Fruit fly (Drosophila melanogaster): ENCODE results near the gene CG42688.

The CG42688 gene

DNA sequence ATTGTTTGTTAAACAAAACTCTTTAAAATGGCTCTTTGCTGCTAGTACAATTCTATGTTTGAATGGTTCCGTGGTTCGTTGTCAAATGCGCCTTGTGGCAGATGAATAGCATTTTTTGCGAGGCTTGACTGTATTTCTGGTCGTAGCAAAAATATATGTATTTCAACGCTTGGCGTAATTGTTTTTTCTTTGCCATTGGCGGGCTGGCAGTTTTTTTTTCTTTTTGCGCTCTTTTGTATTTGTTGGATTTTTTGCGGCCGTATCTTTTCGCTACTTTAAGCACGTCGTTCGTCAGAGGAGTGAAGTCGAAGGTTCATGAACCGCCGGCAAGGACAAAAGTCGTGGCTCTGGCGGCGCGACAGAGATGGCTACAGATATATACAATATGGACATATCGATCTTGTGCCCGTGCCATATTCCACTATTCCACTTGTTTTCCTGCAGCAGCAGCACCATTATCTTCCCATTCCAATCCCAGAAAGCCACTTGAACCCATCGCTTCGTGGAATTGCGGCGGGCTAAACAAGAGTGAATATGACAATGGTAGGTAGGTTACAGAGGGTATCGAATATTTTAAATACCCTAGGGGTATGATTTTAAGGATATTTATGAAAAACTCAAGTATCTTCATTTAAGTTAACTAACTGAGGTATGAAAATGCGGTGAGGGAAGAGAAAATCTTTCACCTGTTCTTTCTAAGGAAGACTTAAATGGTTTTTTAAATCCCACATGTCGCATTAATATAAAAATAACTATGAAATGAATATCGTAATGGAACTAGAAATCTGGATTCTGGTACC lies 26.5 kb downstream of the CG42688 start:
- TF ChIP-seq Sin3A (optimal IDR thresholded peaks at IDR 0.05) (no peak), insv (optimal IDR thresholded peaks at IDR 0.05) (no peak), psq (optimal IDR thresholded peaks at IDR 0.05) (no peak)

DNA sequence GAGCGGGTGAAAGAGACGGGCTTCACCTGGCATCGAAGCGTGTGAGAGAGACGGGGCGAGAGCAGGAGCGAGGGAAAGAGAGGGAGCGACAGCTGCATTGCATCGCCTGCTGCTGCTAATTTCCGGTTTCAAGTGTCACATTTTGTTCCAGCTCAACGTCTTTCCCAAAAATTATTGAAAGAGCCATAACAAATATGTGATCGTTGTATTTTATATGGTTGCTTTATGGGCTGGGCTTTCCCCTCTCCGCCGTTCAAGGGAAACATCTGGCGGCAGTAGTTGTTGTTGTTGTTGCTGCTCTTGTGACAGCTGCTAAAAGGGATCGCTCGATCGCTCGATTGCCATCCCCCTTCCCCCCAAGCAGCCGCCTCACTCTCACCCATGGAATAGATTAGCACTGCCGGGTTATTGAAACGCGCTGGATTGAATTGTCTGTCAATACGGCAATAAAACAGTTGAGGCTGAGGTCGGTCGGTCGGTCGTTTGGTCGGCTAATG lies 27.7 kb downstream of the CG42688 start:
- TF ChIP-seq h (optimal IDR thresholded peaks at IDR 0.05) (no peak), insv (optimal IDR thresholded peaks at IDR 0.05) (no peak), psq (optimal IDR thresholded peaks at IDR 0.05) (no peak), Sin3A (optimal IDR thresholded peaks at IDR 0.05) (no peak)

DNA sequence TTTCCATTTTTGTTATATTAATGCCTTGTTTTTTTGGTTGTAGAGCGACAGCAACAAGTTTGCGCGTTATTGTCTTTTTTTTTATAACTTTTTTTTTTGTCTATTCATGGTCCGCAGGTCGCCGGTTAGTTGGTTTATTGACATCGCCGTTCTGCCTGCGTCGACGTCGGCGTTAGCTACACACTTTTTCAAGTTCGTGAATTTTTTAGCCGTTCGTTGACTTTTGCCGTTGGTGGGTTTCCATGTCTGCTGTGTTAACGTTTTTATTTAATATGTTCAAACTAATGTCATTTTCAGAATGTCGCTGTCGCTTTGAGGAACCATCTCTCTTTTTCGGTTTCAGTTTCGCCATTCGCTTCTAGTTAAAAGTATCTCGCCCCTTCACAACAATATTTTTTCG lies 36.0 kb downstream of the CG42688 start:
- no peak for TF ChIP-seq h (optimal IDR thresholded peaks at IDR 0.05)
- TF ChIP-seq Myc (optimal IDR thresholded peaks at IDR 0.05) = no peak
- no peak for TF ChIP-seq ttk (optimal IDR thresholded peaks at IDR 0.05)
- TF ChIP-seq insv (optimal IDR thresholded peaks at IDR 0.05) = no peak
- TF ChIP-seq Sin3A (optimal IDR thresholded peaks at IDR 0.05) = no peak
- no peak for TF ChIP-seq psq (optimal IDR thresholded peaks at IDR 0.05)

DNA sequence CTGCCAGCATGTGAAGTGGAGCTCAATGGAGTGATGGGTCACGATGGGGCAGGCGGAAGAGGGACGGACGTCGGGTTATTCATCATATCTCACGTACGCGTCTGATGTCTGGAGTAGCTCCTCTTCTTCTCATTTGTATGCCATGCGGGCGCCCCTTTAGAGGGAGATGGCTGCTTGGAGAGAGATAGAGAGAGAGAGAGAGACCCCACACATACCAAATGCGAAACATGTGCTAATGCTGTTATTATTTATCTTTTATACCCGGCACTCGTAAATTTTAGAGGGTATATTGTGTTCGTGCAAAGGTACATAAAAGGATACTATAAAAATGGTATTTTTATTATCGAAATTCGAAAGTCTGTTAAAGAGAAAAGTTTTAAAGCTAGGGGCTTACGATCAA lies 36.6 kb downstream of the CG42688 start:
- no peak for TF ChIP-seq ttk (optimal IDR thresholded peaks at IDR 0.05)

DNA sequence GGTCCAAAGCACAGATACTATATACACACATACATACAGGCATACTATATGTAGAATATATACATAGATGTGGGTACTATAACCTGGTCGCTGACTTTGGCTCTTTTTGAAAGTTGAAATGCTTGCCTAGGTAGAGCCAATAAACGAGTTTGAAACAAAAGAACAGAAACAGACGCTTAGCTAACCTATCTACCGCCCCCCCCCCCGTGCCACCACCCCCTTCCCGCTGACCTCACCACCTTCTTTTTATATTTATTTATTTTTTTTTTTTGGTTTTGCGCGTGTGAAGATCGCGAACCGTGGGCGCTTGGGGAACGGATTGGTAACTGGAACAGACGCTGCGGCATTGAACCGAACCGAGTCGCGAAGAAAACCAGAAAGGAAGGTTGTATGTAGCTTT lies 38.5 kb downstream of the CG42688 start:
- TF ChIP-seq h (optimal IDR thresholded peaks at IDR 0.05) (no peak), psq (optimal IDR thresholded peaks at IDR 0.05) (no peak), insv (optimal IDR thresholded peaks at IDR 0.05) (no peak), Sin3A (optimal IDR thresholded peaks at IDR 0.05) (no peak), Myc (optimal IDR thresholded peaks at IDR 0.05) (no peak), ttk (optimal IDR thresholded peaks at IDR 0.05) (no peak)

DNA sequence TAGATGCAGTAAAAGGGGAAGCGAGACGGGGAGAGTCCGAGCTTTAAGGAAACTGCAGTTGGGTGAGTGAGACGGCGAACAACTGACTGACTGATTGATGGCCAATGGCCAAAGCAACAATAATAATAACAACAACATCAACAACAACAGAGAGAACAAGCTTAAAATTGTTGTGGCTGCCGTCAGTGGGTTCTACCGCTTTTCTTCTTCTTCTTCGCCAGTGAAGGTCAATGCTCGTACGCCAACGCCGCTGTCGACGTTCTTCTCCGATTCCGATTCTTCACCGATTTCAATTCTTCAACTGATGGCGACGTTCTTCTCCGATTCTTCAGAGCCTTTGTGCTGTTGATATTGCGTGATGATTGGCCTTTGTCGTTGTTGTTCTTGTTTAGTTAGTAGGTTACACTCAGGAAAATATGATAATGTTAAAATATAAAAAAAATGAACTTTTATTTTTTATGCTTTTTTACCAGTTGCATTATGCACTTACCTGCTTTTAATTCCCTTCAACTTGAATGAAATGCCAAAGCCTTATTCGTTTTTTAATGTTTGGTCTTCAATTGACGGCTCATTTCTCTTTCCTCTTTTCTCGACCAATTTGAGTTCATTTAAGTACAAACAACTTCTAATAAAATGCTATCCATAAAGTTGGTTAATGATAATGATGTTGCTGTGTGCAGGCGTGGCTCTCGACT lies 40.3 kb downstream of the CG42688 start:
- TF ChIP-seq psq (optimal IDR thresholded peaks at IDR 0.05) (no peak), Sin3A (optimal IDR thresholded peaks at IDR 0.05) (no peak), insv (optimal IDR thresholded peaks at IDR 0.05) (no peak), h (optimal IDR thresholded peaks at IDR 0.05) (no peak), ttk (optimal IDR thresholded peaks at IDR 0.05) (no peak), Myc (optimal IDR thresholded peaks at IDR 0.05) (no peak)

DNA sequence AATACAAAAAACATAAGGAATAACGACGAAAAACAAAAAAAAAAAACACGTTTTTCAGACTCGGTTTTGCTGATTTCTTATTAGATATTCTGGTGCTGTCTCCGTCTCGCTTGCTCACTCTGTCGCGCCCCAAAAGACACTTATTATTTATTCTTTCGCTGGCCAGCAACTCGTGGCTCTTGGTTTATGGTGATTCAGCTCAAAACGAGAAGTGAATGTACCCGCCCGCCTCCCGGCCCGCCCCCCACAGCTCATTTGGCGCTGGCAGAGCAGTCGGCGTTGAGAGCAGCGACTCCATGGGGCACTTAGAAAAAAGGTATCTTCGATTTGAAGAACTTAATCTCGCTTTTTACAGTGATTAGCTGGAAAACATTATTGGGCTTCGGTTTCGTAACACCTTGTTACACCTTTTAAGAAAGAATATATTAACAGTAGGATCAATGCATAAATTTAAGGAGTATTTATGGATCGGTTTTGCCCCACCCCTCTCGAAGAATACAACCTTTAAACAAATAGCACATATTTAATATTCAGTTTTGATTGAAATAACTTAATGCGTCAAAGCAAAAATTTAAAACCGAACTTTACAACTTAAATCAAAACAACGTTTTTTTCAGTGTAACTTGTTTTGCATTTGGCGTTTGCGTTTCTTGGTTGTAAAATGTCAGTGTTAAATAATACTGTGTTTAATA lies 41.0 kb downstream of the CG42688 start:
- TF ChIP-seq Sin3A (optimal IDR thresholded peaks at IDR 0.05) (no peak), h (optimal IDR thresholded peaks at IDR 0.05) (no peak), insv (optimal IDR thresholded peaks at IDR 0.05) (no peak), psq (optimal IDR thresholded peaks at IDR 0.05) (no peak), Myc (optimal IDR thresholded peaks at IDR 0.05) (no peak), ttk (optimal IDR thresholded peaks at IDR 0.05) (no peak)

DNA sequence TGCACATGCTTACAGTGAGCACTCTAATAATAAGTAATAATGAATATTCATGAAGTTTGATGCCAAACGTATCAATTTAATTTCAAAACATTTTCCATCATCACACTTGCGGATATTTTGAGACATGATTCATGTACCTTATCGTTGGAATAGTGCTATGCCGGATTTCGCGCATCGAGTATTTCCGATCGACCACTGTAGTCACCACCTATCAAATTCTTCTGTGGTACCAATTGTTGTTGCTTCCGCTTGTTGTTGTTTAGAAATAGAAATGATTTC lies 41.7 kb downstream of the CG42688 start:
- TF ChIP-seq insv (optimal IDR thresholded peaks at IDR 0.05) (no peak), h (optimal IDR thresholded peaks at IDR 0.05) (no peak), Sin3A (optimal IDR thresholded peaks at IDR 0.05) (no peak), ttk (optimal IDR thresholded peaks at IDR 0.05) (no peak), psq (optimal IDR thresholded peaks at IDR 0.05) (no peak), Myc (optimal IDR thresholded peaks at IDR 0.05) (no peak)

DNA sequence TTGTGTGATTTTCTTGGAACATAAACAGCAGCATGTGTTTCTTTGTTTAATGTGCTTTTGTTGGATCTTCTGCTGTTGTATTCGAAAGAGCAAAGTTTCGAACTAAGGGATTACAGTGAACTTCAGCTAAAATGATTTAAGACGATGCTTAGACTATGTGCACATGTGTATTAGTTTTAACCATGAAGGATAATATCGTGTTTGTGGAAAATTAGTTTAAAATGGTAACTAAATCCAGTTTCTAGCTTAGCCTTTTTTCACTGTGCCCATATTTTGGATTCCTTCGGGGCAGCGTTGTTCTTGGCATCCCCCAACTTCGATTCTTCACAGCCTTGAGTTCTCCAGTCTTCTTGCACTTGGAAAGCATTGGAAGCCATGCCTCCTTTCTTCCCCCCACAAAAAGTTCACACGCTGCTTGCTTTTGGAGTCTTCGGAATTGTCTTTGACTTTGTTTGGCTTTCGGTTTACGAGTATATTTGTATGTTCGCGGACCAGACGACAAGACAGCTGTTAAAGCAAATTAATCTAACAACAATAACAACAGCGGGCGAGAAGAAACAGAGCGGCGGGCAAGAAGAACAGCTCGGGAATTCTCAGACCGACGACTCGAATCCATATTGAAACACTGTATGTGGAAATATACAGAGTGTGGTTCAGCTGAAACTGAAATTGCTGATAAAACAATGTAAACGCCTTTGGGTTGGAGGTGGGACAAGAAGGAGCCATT lies 42.2 kb downstream of the CG42688 start:
- no peak for TF ChIP-seq insv (optimal IDR thresholded peaks at IDR 0.05)
- no peak for TF ChIP-seq psq (optimal IDR thresholded peaks at IDR 0.05)
- TF ChIP-seq ttk (optimal IDR thresholded peaks at IDR 0.05) = no peak
- no peak for TF ChIP-seq Myc (optimal IDR thresholded peaks at IDR 0.05)
- no peak for TF ChIP-seq Sin3A (optimal IDR thresholded peaks at IDR 0.05)
- no peak for TF ChIP-seq h (optimal IDR thresholded peaks at IDR 0.05)

DNA sequence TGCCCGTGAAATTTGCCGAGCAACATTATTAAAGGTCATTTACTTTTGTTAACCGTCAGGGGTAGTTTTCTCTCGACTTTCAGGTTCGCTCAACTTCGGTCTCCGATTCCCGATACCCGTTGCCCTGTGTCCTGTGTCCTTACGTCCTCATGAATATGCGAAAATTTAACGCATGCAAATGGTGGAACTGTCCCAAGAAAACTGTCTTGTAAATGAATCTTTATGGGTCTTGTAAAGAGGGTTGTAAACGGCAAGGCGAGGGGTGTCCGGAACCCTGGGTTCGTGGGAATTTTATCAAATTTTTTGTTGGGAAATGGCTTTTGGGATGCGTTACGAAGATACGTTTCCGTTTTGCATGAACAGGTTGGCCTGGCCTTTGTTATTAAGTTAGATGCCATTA lies 42.9 kb downstream of the CG42688 start:
- TF ChIP-seq Sin3A (optimal IDR thresholded peaks at IDR 0.05) (no peak), insv (optimal IDR thresholded peaks at IDR 0.05) (no peak), Myc (optimal IDR thresholded peaks at IDR 0.05) (no peak), psq (optimal IDR thresholded peaks at IDR 0.05) (no peak), h (optimal IDR thresholded peaks at IDR 0.05) (no peak), ttk (optimal IDR thresholded peaks at IDR 0.05) (no peak)

DNA sequence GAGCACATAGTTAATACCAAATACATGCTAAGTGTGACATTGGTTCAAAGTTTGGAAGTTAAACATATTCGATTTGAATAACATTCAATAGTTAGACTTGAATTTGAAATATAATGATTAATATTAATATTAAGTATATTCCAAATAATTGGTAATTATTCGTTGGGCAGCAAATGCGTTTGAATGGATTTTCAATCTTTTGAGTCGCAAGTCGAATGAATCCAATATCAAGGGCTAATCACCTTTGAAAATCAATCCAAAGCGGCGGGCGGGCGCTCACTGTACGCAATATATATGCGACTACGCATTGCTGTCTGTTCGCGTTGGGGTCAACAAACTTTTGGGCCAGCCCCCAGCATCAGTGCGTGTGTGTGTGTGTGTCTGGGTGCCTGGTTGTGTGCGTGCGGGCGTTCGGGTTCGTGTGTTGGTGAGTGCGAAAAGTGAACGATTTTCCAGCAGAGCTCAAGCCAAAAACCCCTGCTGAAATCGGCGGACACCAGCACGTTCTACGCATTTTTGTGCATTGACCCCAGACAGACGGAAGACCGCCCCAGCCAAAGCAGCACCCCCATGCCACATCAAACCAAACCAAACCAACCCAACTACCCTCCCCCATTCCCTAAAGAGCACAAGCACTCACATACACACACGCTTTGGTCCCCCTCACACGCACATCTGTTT lies 44.1 kb downstream of the CG42688 start:
- TF ChIP-seq Sin3A (optimal IDR thresholded peaks at IDR 0.05) (no peak), ttk (optimal IDR thresholded peaks at IDR 0.05) (no peak), Myc (optimal IDR thresholded peaks at IDR 0.05) (no peak), h (optimal IDR thresholded peaks at IDR 0.05) (no peak), insv (optimal IDR thresholded peaks at IDR 0.05) (no peak), psq (optimal IDR thresholded peaks at IDR 0.05) (no peak)
